Fruit fly (Drosophila melanogaster): ENCODE measurements around the gene CG14985.

CG14985 gene

DNA sequence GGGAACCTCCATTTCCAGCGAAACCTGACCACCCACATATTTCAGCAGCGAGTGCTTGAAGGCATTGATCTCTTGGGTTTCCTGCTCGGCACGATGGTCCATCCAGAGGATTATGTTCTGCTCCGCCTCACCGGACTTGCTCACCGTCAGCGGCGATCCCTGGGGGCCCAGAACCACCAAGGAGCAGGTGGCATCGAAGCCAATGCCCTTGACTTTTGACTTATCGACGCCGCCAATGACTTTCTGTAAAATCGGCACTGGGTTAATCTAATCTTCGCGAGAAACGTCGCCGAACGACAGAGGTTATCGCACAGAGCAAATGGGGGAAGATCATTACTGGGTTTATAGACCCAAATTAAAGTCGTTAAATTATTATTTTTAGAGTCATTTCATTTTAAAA, 21.2 kb downstream of the CG14985 start:
- TF ChIP-seq CG9948 (tag; optimal IDR thresholded peaks at IDR 0.05) (no peak), CG32121 (GFP tag; IDR thresholded peaks at IDR 0.05) (no peak), CG12605 (GFP tag; IDR thresholded peaks at IDR 0.05) (no peak), CG4496 (GFP tag; IDR thresholded peaks at IDR 0.05) (no peak), CG8301 (tag; optimal IDR thresholded peaks at IDR 0.05) (no peak), Snoo (tag; optimal IDR thresholded peaks at IDR 0.05) (no peak)

dm6 chr3L:4025738-4026505, 22.6 kb downstream of the CG14985 start, which contains the start of gene CG11594:
CG11594 (minus strand) TSS chr3L:4026011.
- TF ChIP-seq CG12605 (GFP tag; IDR thresholded peaks at IDR 0.05): no peak
- no peak for TF ChIP-seq CG4496 (GFP tag; IDR thresholded peaks at IDR 0.05)
- no peak for TF ChIP-seq rn (GFP tag; IDR thresholded peaks at IDR 0.05)
- no peak for TF ChIP-seq Ets98B (GFP tag; IDR thresholded peaks at IDR 0.05)
- TF ChIP-seq Pif1A (GFP tag; optimal IDR thresholded peaks at IDR 0.05): no peak
- no peak for TF ChIP-seq EcR (GFP tag; optimal IDR thresholded peaks at IDR 0.05)
- no peak for TF ChIP-seq CG8159 (tag; optimal IDR thresholded peaks at IDR 0.05)
- no peak for TF ChIP-seq fd96Ca (GFP tag; IDR thresholded peaks at IDR 0.05)
- TF ChIP-seq gl (tag; optimal IDR thresholded peaks at IDR 0.05): no peak

- no peak for TF ChIP-seq CG10348 (GFP tag; IDR thresholded peaks at IDR 0.05)
These were observed 23.2 kb downstream of the CG14985 start, which contains the start of gene Gr64a for dm6 chr3L:4026506-4026868. Gr64a (plus strand) TSS chr3L:4026769.

- TF ChIP-seq rn (GFP tag; IDR thresholded peaks at IDR 0.05) (no peak), CG10348 (GFP tag; IDR thresholded peaks at IDR 0.05) (no peak), fd96Ca (GFP tag; IDR thresholded peaks at IDR 0.05) (no peak), CG34367 (tag; optimal IDR thresholded peaks at IDR 0.05) (no peak), CG13204 (GFP tag; optimal IDR thresholded peaks at IDR 0.05) (no peak), Pif1A (GFP tag; optimal IDR thresholded peaks at IDR 0.05) (no peak), CG15710 (tag; optimal IDR thresholded peaks at IDR 0.05) (no peak)
These were observed 25.0 kb downstream of the CG14985 start, which contains the start of the genes Gr64b and Gr64c for dm6 chr3L:4028305-4028704. Gr64b (plus strand) TSS chr3L:4028605. Gr64c (plus strand) TSS chr3L:4028605.

DNA sequence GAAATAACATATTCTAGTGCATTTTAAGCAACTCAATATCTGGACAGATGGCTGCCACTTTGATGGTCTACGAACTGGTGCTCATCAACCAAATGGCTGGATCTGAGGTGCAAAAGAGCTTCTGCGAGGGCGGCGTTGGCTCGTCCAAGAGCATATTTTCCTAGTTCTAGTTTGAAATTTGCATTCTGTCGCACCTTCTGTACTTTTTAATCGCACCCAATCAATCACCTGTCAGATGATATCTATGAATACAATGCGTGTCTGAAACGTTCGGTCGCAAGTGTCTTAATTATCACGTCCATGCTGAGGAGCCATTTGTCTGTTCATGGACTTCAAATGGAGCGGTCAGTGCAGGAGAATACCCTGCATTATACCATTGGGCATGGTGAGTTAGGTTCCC, 28.5 kb downstream of the CG14985 start, which contains the start of the genes Gr64d and Gr64e:
TSS of gene Gr64d (plus strand) at position 301 of the 400 bp plus-strand sequence.
TSS of gene Gr64e (plus strand) at position 380 of the 400 bp plus-strand sequence.
- no peak for TF ChIP-seq Ets98B (GFP tag; IDR thresholded peaks at IDR 0.05)
- no peak for TF ChIP-seq CG15710 (tag; optimal IDR thresholded peaks at IDR 0.05)
- no peak for TF ChIP-seq fd96Ca (GFP tag; IDR thresholded peaks at IDR 0.05)
- TF ChIP-seq CG4496 (GFP tag; IDR thresholded peaks at IDR 0.05): no peak
- no peak for TF ChIP-seq CG8301 (tag; optimal IDR thresholded peaks at IDR 0.05)
- TF ChIP-seq CG10348 (GFP tag; IDR thresholded peaks at IDR 0.05): no peak
- no peak for TF ChIP-seq D1 (tag; optimal IDR thresholded peaks at IDR 0.05)
- no peak for TF ChIP-seq CG8159 (tag; optimal IDR thresholded peaks at IDR 0.05)

DNA sequence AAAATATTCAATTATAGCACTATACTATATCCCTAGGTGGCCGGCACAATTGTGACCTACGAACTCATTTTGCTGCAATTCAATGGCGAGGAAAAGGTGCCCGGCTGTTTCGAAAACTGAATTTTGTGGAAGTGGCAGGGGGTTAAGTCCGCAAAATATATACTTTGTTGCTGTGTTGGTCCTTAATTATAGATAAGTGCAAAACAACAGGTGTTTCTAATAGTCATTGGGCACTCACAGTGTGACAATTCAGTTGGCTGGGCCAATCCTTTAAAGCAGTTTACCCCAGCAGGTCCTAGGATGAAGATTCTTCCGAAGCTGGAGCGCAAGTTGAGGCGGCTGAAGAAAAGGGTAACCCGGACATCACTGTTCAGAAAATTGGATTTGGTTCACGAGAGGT, 32.2 kb downstream of the CG14985 start, which contains the start of gene Gr64f:
TSS of gene Gr64f (plus strand) at position 301 of the 400 bp plus-strand sequence.
- TF ChIP-seq CG10348 (GFP tag; IDR thresholded peaks at IDR 0.05): no peak

DNA sequence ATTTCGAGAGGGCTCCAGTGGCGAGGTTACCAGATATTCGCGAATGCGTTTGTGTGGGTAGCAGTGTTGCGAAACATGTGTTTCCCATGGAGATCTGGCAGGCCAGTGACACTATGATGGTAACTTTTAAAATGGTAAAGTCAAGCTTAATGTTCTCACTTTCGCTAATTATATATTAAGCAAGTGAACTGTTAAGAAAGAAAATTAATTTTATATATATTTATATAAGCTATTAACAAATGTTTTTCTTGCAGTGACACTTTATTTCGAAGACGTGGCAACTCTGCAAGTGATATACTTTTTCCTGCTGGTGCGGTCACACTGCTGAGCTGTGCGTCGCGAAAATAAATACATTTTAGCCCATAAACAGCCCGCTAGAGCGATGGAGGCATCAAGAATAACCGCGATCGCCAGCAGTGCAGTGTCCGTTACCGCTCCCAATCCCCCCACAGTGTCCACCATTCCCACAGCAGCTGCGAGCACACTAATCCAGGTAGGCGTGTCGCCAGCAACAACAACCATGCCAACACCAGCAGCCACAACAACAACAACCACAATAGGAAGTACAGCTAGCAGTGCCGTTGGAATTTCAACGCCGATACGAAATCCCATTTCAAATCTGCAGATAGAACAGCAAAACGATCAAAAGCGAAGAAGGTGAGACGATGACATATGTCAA, 37.1 kb downstream of the CG14985 start, which contains the start of the genes CG11593 and Rcd5:
TSS of gene CG11593 (minus strand) at position 236 of the 679 bp plus-strand sequence.
TSS of gene Rcd5 (plus strand) at position 283 of the 679 bp plus-strand sequence.
- no peak for TF ChIP-seq Snoo (tag; optimal IDR thresholded peaks at IDR 0.05)
- no peak for TF ChIP-seq Pif1A (GFP tag; optimal IDR thresholded peaks at IDR 0.05)
- peak; percentile 8 for TF ChIP-seq CG34367 (tag; optimal IDR thresholded peaks at IDR 0.05)
- TF ChIP-seq fd96Ca (GFP tag; IDR thresholded peaks at IDR 0.05): peak; percentile 77
- TF ChIP-seq EcR (GFP tag; optimal IDR thresholded peaks at IDR 0.05): no peak
- TF ChIP-seq CG4496 (GFP tag; IDR thresholded peaks at IDR 0.05): peak; percentile 75
- TF ChIP-seq rn (GFP tag; IDR thresholded peaks at IDR 0.05): peak; percentile 70
- no peak for TF ChIP-seq CG13204 (GFP tag; optimal IDR thresholded peaks at IDR 0.05)
- peak; percentile 62 for TF ChIP-seq CG32121 (GFP tag; IDR thresholded peaks at IDR 0.05)

- TF ChIP-seq fd96Ca (GFP tag; IDR thresholded peaks at IDR 0.05) (no peak), rn (GFP tag; IDR thresholded peaks at IDR 0.05) (no peak), CG13204 (GFP tag; optimal IDR thresholded peaks at IDR 0.05) (no peak), CG17806 (tag; optimal IDR thresholded peaks at IDR 0.05) (no peak), CG8159 (tag; optimal IDR thresholded peaks at IDR 0.05) (no peak), gl (tag; optimal IDR thresholded peaks at IDR 0.05) (no peak), EcR (GFP tag; optimal IDR thresholded peaks at IDR 0.05) (no peak), CG12605 (GFP tag; IDR thresholded peaks at IDR 0.05) (no peak), CG15710 (tag; optimal IDR thresholded peaks at IDR 0.05) (no peak), CG14655 (GFP tag; optimal IDR thresholded peaks at IDR 0.05) (no peak)
These were observed 41.2 kb downstream of the CG14985 start for dm6 chr3L:4044497-4044896.
